Fruit fly (Drosophila melanogaster) whole organism, pupa: ENCODE results near the gene Psn.

ENCODE experiments used
- CG10348 ChIP-seq: fragments of 200-800 bp; sonication (Bioruptor generic); IDR thresholded peaks from 2 replicates; pipeline ENCODE4 v1.3.6; 2022; ENCODE audit warnings: missing biosample characterization, missing genetic modification characterization
- CG13204 ChIP-seq: fragments of 200-800 bp; sonication (Bioruptor generic); optimal IDR thresholded peaks from 2 replicates; lab custom pipeline; 2018; ENCODE audit warnings: missing biosample characterization, mild to moderate bottlenecking, missing genetic modification characterization, moderate library complexity
- CG14655 ChIP-seq: fragments of 200-800 bp; sonication (Bioruptor generic); optimal IDR thresholded peaks from 3 replicates; lab custom pipeline; 2017; ENCODE audit warnings: mild to moderate bottlenecking, missing biosample characterization, missing genetic modification reagents, missing genetic modification characterization
- CG17806 ChIP-seq: fragments of 200-800 bp; sonication (Bioruptor generic); optimal IDR thresholded peaks from 2 replicates; lab custom pipeline; 2018; ENCODE audit warnings: missing biosample characterization, mild to moderate bottlenecking, missing genetic modification characterization, moderate library complexity
- CG34367 ChIP-seq: fragments of 200-800 bp; sonication (Bioruptor generic); optimal IDR thresholded peaks from 2 replicates; lab custom pipeline; 2018; ENCODE audit warnings: missing biosample characterization, mild to moderate bottlenecking, missing genetic modification characterization
- CG4496 ChIP-seq: fragments of 200-800 bp; sonication (Bioruptor generic); IDR thresholded peaks from 3 replicates; pipeline ENCODE4 v1.3.6; 2022; ENCODE audit warnings: missing biosample characterization, missing genetic modification characterization
- CG8301 ChIP-seq: fragments of 200-800 bp; sonication (Bioruptor generic); optimal IDR thresholded peaks from 2 replicates; lab custom pipeline; 2018; ENCODE audit warnings: missing biosample characterization, mild to moderate bottlenecking, missing genetic modification characterization
- Pif1A ChIP-seq: fragments of 200-800 bp; sonication (Bioruptor generic); optimal IDR thresholded peaks from 3 replicates; lab custom pipeline; 2016; ENCODE audit warnings: missing biosample characterization, missing genetic modification characterization
- Pif1B ChIP-seq: fragments of 200-800 bp; sonication (Bioruptor generic); optimal IDR thresholded peaks from 3 replicates; lab custom pipeline; 2016; ENCODE audit warnings: missing biosample characterization, missing genetic modification characterization
- Snoo ChIP-seq: fragments of 200-800 bp; sonication (Bioruptor generic); optimal IDR thresholded peaks from 3 replicates; lab custom pipeline; 2017; ENCODE audit warnings: missing biosample characterization, mild to moderate bottlenecking, missing genetic modification characterization, inconsistent platforms
- fd96Ca ChIP-seq: fragments of 200-800 bp; sonication (Bioruptor generic); IDR thresholded peaks from 3 replicates; pipeline ENCODE4 v1.3.6; 2022; ENCODE audit warnings: missing biosample characterization, missing genetic modification characterization
- rn ChIP-seq: fragments of 200-800 bp; sonication (Bioruptor generic); IDR thresholded peaks from 2 replicates; pipeline ENCODE4 v1.3.6; 2022; ENCODE audit warnings: missing biosample characterization, missing genetic modification characterization

dm6 chr3L:20402665-20403492 lies 29.4 kb upstream of the Psn start:
- peak; percentile 54 for TF ChIP-seq Pif1A (GFP tag; lab: Kevin White, UChicago)
- TF ChIP-seq CG14655: no peak
- peak; percentile 79 for TF ChIP-seq CG34367 (tag; lab: Kevin White, UChicago)
- TF ChIP-seq CG10348: no peak
- peak; percentile 12 for TF ChIP-seq CG13204 (GFP tag; lab: Kevin White, UChicago)
- TF ChIP-seq fd96Ca (GFP tag; lab: Robert Waterston, UW): no peak
- no peak for TF ChIP-seq CG4496 (GFP tag; lab: Robert Waterston, UW)
- TF ChIP-seq CG8301: no peak
- TF ChIP-seq CG17806 (tag; lab: Kevin White, UChicago): peak; percentile 74
- peak; percentile 54 for TF ChIP-seq Pif1B (GFP tag; lab: Kevin White, UChicago)
- peak; percentile 34 for TF ChIP-seq Snoo (tag; lab: Kevin White, UChicago)
- TF ChIP-seq rn: no peak
